Worm (Caenorhabditis elegans) whole organism, L4 larva: Measurements from ENCODE around the gene F22F7.4.
A peak's percentile ranks its signal among the peaks of the same experiment; 100 is the strongest.

Source experiments
- F10B5.3 ChIP-seq: sonication (generic microtip); optimal IDR thresholded peaks from 2 replicates; lab custom pipeline; 2016; ENCODE audit warnings: mild to moderate bottlenecking, missing genetic modification characterization, missing compliant biosample characterization
- F49E8.2 ChIP-seq: sonication (generic microtip); optimal IDR thresholded peaks from 2 replicates; lab custom pipeline; 2016; ENCODE audit warnings: missing compliant biosample characterization, mild to moderate bottlenecking, missing genetic modification characterization, borderline replicate concordance
- T20F7.1 ChIP-seq: fragments of 200-800 bp; sonication (Bioruptor generic); optimal IDR thresholded peaks from 2 replicates; lab custom pipeline; 2018; ENCODE audit warnings: mild to moderate bottlenecking, missing genetic modification characterization, missing compliant biosample characterization
- T26A8.4 ChIP-seq: fragments of 200-800 bp; sonication (Bioruptor generic); IDR thresholded peaks from 2 replicates; pipeline ENCODE4 v1.3.6; 2022; ENCODE audit warnings: missing genetic modification characterization, missing compliant biosample characterization
- Y75B8A.6 ChIP-seq: fragments of 200-800 bp; sonication (Bioruptor generic); IDR thresholded peaks from 2 replicates; pipeline ENCODE4 v1.3.6; 2022; ENCODE audit warnings: missing genetic modification reagents, missing genetic modification characterization, missing compliant biosample characterization
- ZK337.2 ChIP-seq: fragments of 200-800 bp; sonication (Bioruptor generic); IDR thresholded peaks from 2 replicates; pipeline ENCODE4 v1.3.6; 2022; ENCODE audit warnings: missing genetic modification reagents, missing genetic modification characterization, missing compliant biosample characterization
- ZK546.5 ChIP-seq, 2 experiments: sonication (generic microtip); optimal IDR thresholded peaks; 2 replicates each; lab custom pipeline; 2017; ENCODE audit warnings: missing biosample characterization in 2 of 2, missing genetic modification characterization in 2 of 2
- aha-1 ChIP-seq: fragments of 150-350 bp; peaks from one replicate; lab custom pipeline; 2014; ENCODE audit warnings: missing biosample characterization, missing genetic modification characterization
- ceh-44 ChIP-seq: fragments of 200-800 bp; sonication (Bioruptor generic); IDR thresholded peaks from 2 replicates; pipeline ENCODE4 v1.3.6; 2022; ENCODE audit warnings: missing genetic modification reagents, missing genetic modification characterization, missing compliant biosample characterization
- cey-2 ChIP-seq: sonication (generic microtip); optimal IDR thresholded peaks from 3 replicates; lab custom pipeline; 2017; ENCODE audit warnings: missing genetic modification characterization, mild to moderate bottlenecking, missing compliant biosample characterization, antibody characterized with exemption, borderline replicate concordance; ENCODE audit not compliant: insufficient read depth
- daf-19 ChIP-seq: fragments of 200-800 bp; sonication (Bioruptor generic); conservative IDR thresholded peaks from 2 replicates; pipeline ENCODE4 v1.3.6; 2022; ENCODE audit warnings: missing genetic modification characterization, missing compliant biosample characterization
- dmd-6 ChIP-seq: fragments of 200-800 bp; sonication (Bioruptor generic); IDR thresholded peaks from 2 replicates; pipeline ENCODE4 v1.3.6; 2022; ENCODE audit warnings: missing genetic modification reagents, missing genetic modification characterization, missing compliant biosample characterization
- dmd-8 ChIP-seq: fragments of 200-800 bp; sonication (Bioruptor generic); IDR thresholded peaks from 2 replicates; pipeline ENCODE4 v1.3.6; 2022; ENCODE audit warnings: missing genetic modification characterization, missing compliant biosample characterization
- dmd-9 ChIP-seq: fragments of 200-800 bp; sonication (Bioruptor generic); IDR thresholded peaks from 2 replicates; pipeline ENCODE4 v1.3.6; 2022; ENCODE audit warnings: missing genetic modification reagents, missing genetic modification characterization, missing compliant biosample characterization
- dpl-1 ChIP-seq: fragments of 150-350 bp; optimal IDR thresholded peaks from 2 replicates; lab custom pipeline; 2014; ENCODE audit warnings: missing biosample characterization, missing genetic modification reagents, missing genetic modification characterization
- duxl-1 ChIP-seq: sonication (generic microtip); optimal IDR thresholded peaks from 2 replicates; lab custom pipeline; 2016; ENCODE audit warnings: mild to moderate bottlenecking, missing genetic modification characterization, moderate library complexity, missing compliant biosample characterization; ENCODE audit not compliant: poor library complexity
- dve-1 ChIP-seq: sonication (generic microtip); optimal IDR thresholded peaks from 2 replicates; lab custom pipeline; 2017; ENCODE audit warnings: antibody characterized with exemption, mild to moderate bottlenecking, missing genetic modification characterization, missing compliant biosample characterization; ENCODE audit not compliant: insufficient read depth
- egl-43 ChIP-seq: fragments of 200-800 bp; sonication (Bioruptor generic); IDR thresholded peaks from 2 replicates; pipeline ENCODE4 v1.3.6; 2022; ENCODE audit warnings: missing genetic modification reagents, missing genetic modification characterization, missing compliant biosample characterization
- fkh-10 ChIP-seq: fragments of 150-350 bp; optimal IDR thresholded peaks from 2 replicates; lab custom pipeline; 2014; ENCODE audit warnings: missing biosample characterization, missing genetic modification reagents, missing genetic modification characterization
- hif-1 ChIP-seq, 2 experiments: sonication (generic microtip); optimal IDR thresholded peaks; 2 replicates each; lab custom pipeline; 2016 to 2017; ENCODE audit warnings: missing compliant biosample characterization in 2 of 2, missing genetic modification characterization in 2 of 2, missing genetic modification reagents in 2 of 2, missing genotype in 2 of 2, mild to moderate bottlenecking in 1 of 2
- hlh-11 ChIP-seq: fragments of 200-800 bp; sonication (Bioruptor generic); optimal IDR thresholded peaks from 2 replicates; lab custom pipeline; 2018; ENCODE audit warnings: mild to moderate bottlenecking, missing genetic modification characterization, missing compliant biosample characterization
- hlh-30 ChIP-seq: sonication (generic microtip); optimal IDR thresholded peaks from 2 replicates; lab custom pipeline; 2017; ENCODE audit warnings: antibody characterized with exemption, mild to moderate bottlenecking, missing genetic modification characterization, missing compliant biosample characterization; ENCODE audit not compliant: insufficient read depth
- jun-1 ChIP-seq: fragments of 150-350 bp; optimal IDR thresholded peaks from 2 replicates; lab custom pipeline; 2014; ENCODE audit warnings: missing biosample characterization, missing genetic modification reagents, missing genetic modification characterization
- lin-13 ChIP-seq: fragments of 150-350 bp; optimal IDR thresholded peaks from 2 replicates; lab custom pipeline; 2014; ENCODE audit warnings: missing biosample characterization, missing genetic modification reagents, missing genetic modification characterization
- lin-38 ChIP-seq: fragments of 200-800 bp; sonication (Bioruptor generic); IDR thresholded peaks from 2 replicates; pipeline ENCODE4 v1.3.6; 2022; ENCODE audit warnings: missing genetic modification reagents, missing genetic modification characterization, missing compliant biosample characterization
- lir-3 ChIP-seq: sonication (generic microtip); optimal IDR thresholded peaks from 2 replicates; lab custom pipeline; 2016; ENCODE audit warnings: mild to moderate bottlenecking, missing genetic modification characterization, missing compliant biosample characterization
- lsy-2 ChIP-seq, 2 experiments: fragments of 150-350 bp in 1 of 2; sonication (generic microtip) in 1 of 2; optimal IDR thresholded peaks; 2 replicates each; lab custom pipeline; 2014 to 2017; ENCODE audit warnings: missing biosample characterization in 2 of 2, missing genetic modification characterization in 2 of 2
- madf-9 ChIP-seq: fragments of 200-800 bp; sonication (Bioruptor generic); conservative IDR thresholded peaks from 2 replicates; pipeline ENCODE4 v1.3.6; 2022; ENCODE audit warnings: missing genetic modification reagents, missing genetic modification characterization, missing compliant biosample characterization
- mep-1 ChIP-seq: fragments of 150-350 bp; sonication (generic microtip); optimal IDR thresholded peaks from 3 replicates; lab custom pipeline; 2014; ENCODE audit warnings: missing biosample characterization, missing genetic modification characterization
- mes-2 ChIP-seq: sonication (generic microtip); optimal IDR thresholded peaks from 2 replicates; lab custom pipeline; 2016; ENCODE audit warnings: missing genotype, mild to moderate bottlenecking, missing genetic modification characterization, missing compliant biosample characterization; ENCODE audit not compliant: poor library complexity, severe bottlenecking
- nhr-10 ChIP-seq: fragments of 150-350 bp; optimal IDR thresholded peaks from 2 replicates; lab custom pipeline; 2014; ENCODE audit warnings: missing biosample characterization, missing genetic modification characterization
- nhr-11 ChIP-seq: fragments of 150-350 bp; optimal IDR thresholded peaks from 2 replicates; lab custom pipeline; 2014; ENCODE audit warnings: missing biosample characterization, missing genetic modification characterization
- nhr-28 ChIP-seq: fragments of 150-350 bp; optimal IDR thresholded peaks from 2 replicates; lab custom pipeline; 2014; ENCODE audit warnings: missing biosample characterization, missing genetic modification characterization
- php-3 ChIP-seq: fragments of 200-800 bp; sonication (Bioruptor generic); IDR thresholded peaks from 2 replicates; pipeline ENCODE4 v1.3.6; 2022; ENCODE audit warnings: missing genetic modification reagents, missing genetic modification characterization, missing compliant biosample characterization
- rbr-2 ChIP-seq: sonication (generic microtip); optimal IDR thresholded peaks from 2 replicates; lab custom pipeline; 2016; ENCODE audit warnings: missing genotype, missing genetic modification characterization, missing compliant biosample characterization
- set-16 ChIP-seq: fragments of 200-800 bp; sonication (Bioruptor generic); IDR thresholded peaks from 2 replicates; pipeline ENCODE4 v1.3.6; 2022; ENCODE audit warnings: missing genetic modification reagents, missing genetic modification characterization, missing compliant biosample characterization
- snpc-1.2 ChIP-seq: fragments of 200-800 bp; sonication (Bioruptor generic); IDR thresholded peaks from 2 replicates; pipeline ENCODE4 v1.3.6; 2022; ENCODE audit warnings: missing genetic modification reagents, missing genetic modification characterization, missing compliant biosample characterization
- spr-1 ChIP-seq: sonication (generic microtip); optimal IDR thresholded peaks from 2 replicates; lab custom pipeline; 2016; ENCODE audit warnings: mild to moderate bottlenecking, missing genetic modification characterization, missing compliant biosample characterization
- unc-130 ChIP-seq: sonication (generic microtip); optimal IDR thresholded peaks from 2 replicates; lab custom pipeline; 2016; ENCODE audit warnings: missing genetic modification reagents, missing genetic modification characterization, missing compliant biosample characterization
- unc-62 ChIP-seq, 3 experiments: fragments of 150-350 bp in 1 of 3; sonication (generic microtip); optimal IDR thresholded peaks in 2 of 3; peaks in 1 of 3; 1 replicate in 1 of 3; 2 replicates in 2 of 3; lab custom pipeline; 2014 to 2017; ENCODE audit warnings: missing biosample characterization in 3 of 3, missing genetic modification characterization in 3 of 3, missing genetic modification reagents in 3 of 3, missing genotype in 1 of 3
- zfp-3 ChIP-seq: fragments of 200-800 bp; sonication (Bioruptor generic); conservative IDR thresholded peaks from 2 replicates; pipeline ENCODE4 v1.3.6; 2022; ENCODE audit warnings: missing genetic modification reagents, missing genetic modification characterization, missing compliant biosample characterization
- zip-2 ChIP-seq: fragments of 150-350 bp; optimal IDR thresholded peaks from 2 replicates; lab custom pipeline; 2014; ENCODE audit warnings: missing biosample characterization, missing genetic modification characterization
- ztf-7 ChIP-seq: fragments of 150-350 bp; optimal IDR thresholded peaks from 2 replicates; lab custom pipeline; 2014; ENCODE audit warnings: missing biosample characterization, missing genetic modification characterization

F22F7.4 gene

DNA sequence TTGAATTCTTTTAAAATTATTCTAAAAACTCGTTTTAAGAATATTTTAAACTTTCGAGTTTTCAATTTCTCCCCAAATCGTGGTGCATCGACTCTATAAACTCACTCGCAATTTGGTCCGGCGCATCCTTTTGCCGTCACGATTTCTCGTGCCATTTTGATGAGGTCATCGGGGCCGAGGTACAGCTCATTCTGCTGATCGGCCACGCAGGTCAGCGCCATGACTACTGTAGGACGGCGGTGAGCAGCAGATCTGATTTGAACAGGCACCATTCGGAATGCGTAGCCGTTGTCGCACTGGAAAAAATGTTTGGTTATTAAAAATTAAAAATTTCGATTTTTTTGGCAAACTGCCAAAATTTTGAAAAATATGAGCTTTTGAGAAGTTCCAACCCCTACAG lies 26.8 kb upstream of the F22F7.4 start:
- no peak for TF ChIP-seq spr-1 (tag; lab: Kevin White, UChicago)
- TF ChIP-seq egl-43 (GFP tag; lab: Robert Waterston, UW): peak; percentile 65; the same call in 1 of the 2 replicates
- TF ChIP-seq madf-9: no peak
- peak; percentile 31; the same call in 1 of the 2 replicates for TF ChIP-seq set-16 (GFP tag; lab: Robert Waterston, UW)
- TF ChIP-seq nhr-10 (tag; lab: Kevin White, UChicago): no peak
- TF ChIP-seq hlh-30: no peak
- no peak for TF ChIP-seq jun-1

DNA sequence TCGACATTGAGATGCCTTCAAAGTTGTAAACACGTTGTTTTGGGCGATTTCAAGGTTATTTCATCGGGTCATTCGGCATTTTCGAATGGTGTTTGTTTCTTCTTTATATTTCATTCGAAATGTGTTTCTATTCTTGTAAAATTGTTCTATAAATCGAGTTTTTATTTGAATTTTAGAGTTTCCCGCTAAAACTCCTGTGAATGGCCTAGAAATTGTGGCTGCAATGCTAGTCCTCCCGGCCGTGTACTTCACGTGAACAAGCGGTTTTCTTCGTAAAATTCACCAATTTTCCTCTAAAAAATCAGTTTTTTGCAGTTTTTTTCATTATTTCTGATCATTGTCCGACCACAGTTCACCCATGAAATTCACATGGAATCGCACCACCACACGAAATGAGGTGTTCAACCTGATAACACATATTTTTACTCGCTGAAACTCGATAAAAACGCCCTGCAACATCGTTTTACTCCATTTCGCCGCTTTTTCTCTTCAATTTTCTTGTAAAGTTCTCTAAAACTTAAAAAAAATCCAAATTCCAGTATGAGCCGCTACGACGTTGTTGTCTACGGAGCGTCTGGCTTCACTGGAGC lies 21.2 kb upstream of the F22F7.4 start, which contains the start of gene ldp-1:
Gene ldp-1, plus strand, starts transcription at position 540 of the 590 bp plus-strand sequence.
- no peak for TF ChIP-seq ztf-7 (tag; lab: Kevin White, UChicago)
- TF ChIP-seq duxl-1: peak; percentile 58
- peak; percentile 20 for TF ChIP-seq dve-1 (tag; lab: Kevin White, UChicago)
- TF ChIP-seq unc-62 (GFP tag; optimal IDR thresholded peaks at IDR 0.05 in 1 of 2; lab: Kevin White, UChicago): peak in 1 of 2 experiments; percentile 88
- TF ChIP-seq unc-62 (tag; optimal IDR thresholded peaks at IDR 0.05; lab: Kevin White, UChicago): no peak
- TF ChIP-seq ceh-44 (GFP tag; lab: Robert Waterston, UW): no peak
- TF ChIP-seq ZK546.5 (tag; optimal IDR thresholded peaks at IDR 0.05; lab: Kevin White, UChicago): no peak
- no peak for TF ChIP-seq fkh-10
- TF ChIP-seq Y75B8A.6: no peak
- no peak for TF ChIP-seq lin-13 (GFP tag; lab: Kevin White, UChicago)
- peak; percentile 97 for TF ChIP-seq mes-2 (tag; lab: Kevin White, UChicago)
- peak; percentile 31 for TF ChIP-seq unc-130 (GFP tag; lab: Kevin White, UChicago)
- TF ChIP-seq F49E8.2 (tag; lab: Kevin White, UChicago): peak; percentile 25
- peak; percentile 64 for TF ChIP-seq lin-38 (GFP tag; lab: Robert Waterston, UW)
- TF ChIP-seq madf-9: 0 out of 2 replicates have a peak, but pooled peaks have one; percentile 26
- peak in 1 of 2 experiments; percentile 73 for TF ChIP-seq lsy-2 (tag; optimal IDR thresholded peaks at IDR 0.05; lab: Kevin White, UChicago)
- TF ChIP-seq T20F7.1 (GFP tag; lab: Kevin White, UChicago): no peak
- TF ChIP-seq daf-19 (GFP tag; lab: Robert Waterston, UW): no peak
- TF ChIP-seq dpl-1 (GFP tag; lab: Kevin White, UChicago): peak; percentile 94
- no peak for TF ChIP-seq zip-2 (tag; lab: Kevin White, UChicago)
- peak; percentile 48 for TF ChIP-seq dmd-6 (GFP tag; lab: Robert Waterston, UW)
- TF ChIP-seq dmd-9 (GFP tag; lab: Robert Waterston, UW): peak; percentile 78
- no peak for TF ChIP-seq php-3
- no peak for TF ChIP-seq nhr-11 (tag; lab: Kevin White, UChicago)
- TF ChIP-seq T26A8.4 (GFP tag; lab: Robert Waterston, UW): peak; percentile 56; the same call in 1 of the 2 replicates
- TF ChIP-seq hif-1 (tag; optimal IDR thresholded peaks at IDR 0.05; lab: Kevin White, UChicago): peak in 1 of 2 experiments; percentile 78
- TF ChIP-seq rbr-2 (tag; lab: Kevin White, UChicago): peak; percentile 13
- 0 out of 2 replicates have a peak, but pooled peaks have one; percentile 25 for TF ChIP-seq zfp-3 (GFP tag; lab: Robert Waterston, UW)
- peak; percentile 78 for TF ChIP-seq ZK337.2 (GFP tag; lab: Robert Waterston, UW)
- no peak for TF ChIP-seq F10B5.3 (tag; lab: Kevin White, UChicago)
- no peak for TF ChIP-seq snpc-1.2
- no peak for TF ChIP-seq dmd-8
- TF ChIP-seq lir-3 (tag; lab: Kevin White, UChicago): no peak
- no peak for TF ChIP-seq aha-1 (tag; lab: Kevin White, UChicago)
- no peak for TF ChIP-seq cey-2 (tag; lab: Kevin White, UChicago)
- peak; percentile 34 for TF ChIP-seq hlh-11 (tag; lab: Kevin White, UChicago)
- peak; percentile 7 for TF ChIP-seq nhr-28 (tag; lab: Kevin White, UChicago)
- peak; percentile 10 for TF ChIP-seq mep-1 (tag; lab: Kevin White, UChicago)
